Worm (Caenorhabditis elegans): ENCODE data around the gene ceh-30.

DNA sequence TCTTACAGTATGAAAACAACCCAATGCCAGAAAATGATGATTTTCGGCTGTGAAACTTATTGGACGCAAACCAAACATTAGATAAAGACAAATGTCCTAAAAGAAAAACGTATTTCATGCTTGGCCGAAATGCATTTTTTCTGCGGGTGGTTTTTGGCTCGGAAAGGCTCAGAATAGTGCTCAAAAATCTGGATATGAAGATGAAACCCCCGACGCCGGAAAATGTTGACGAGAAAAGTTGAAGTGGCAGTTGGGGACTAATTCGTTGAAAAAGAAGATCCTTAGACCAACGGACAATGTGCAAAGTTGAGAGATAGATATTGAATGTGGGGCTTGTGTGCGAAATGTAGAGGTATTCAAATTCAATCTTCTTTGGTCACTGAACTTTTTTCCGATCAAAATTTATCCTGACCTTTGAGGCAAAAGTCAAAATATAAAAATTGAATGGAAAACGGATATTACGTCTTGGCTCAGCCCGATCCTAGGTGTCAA lies 44.8 kb upstream of the ceh-30 start, which contains the start of gene flp-18:
- no peak for TF ChIP-seq ref-1 (GFP tag; conservative IDR thresholded peaks at IDR 0.05)
- TF ChIP-seq klf-2 (GFP tag; conservative IDR thresholded peaks at IDR 0.05), result no peak
- TF ChIP-seq flt-1 (GFP tag; IDR thresholded peaks at IDR 0.05), result no peak

All from whole organism, midembryonic.